Fruit fly (Drosophila melanogaster) S2 (cell line): Measurements from ENCODE around the gene Cox11.

Experiments
- CG8478 ChIP-seq: fragments of >200 bp; optimal IDR thresholded peaks from 2 replicates; lab custom pipeline; 2018
- CTCF ChIP-seq, 2 experiments: fragments of >200 bp; optimal IDR thresholded peaks; 2 replicates each; lab custom pipeline; 2018

DNA sequence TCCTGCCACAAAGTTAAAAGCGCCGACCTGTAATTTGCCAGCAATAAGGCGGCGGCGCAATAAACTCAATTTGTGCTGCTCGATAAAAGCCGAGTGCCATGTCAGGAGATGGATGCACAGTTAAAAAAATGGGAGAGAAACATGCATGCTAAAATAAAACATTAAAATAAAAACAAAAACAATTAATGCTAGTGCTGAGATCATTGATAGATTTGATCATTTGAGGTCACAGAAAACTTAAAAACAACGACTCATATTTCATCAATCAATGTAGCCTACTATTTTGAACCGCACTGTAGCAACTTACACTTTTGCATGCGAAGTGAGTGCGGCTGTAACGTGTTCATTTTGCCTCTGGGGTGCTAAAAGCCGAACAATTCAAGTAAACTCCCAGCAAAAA lies 43.7 kb upstream of the Cox11 start:
- TF ChIP-seq CTCF (optimal IDR thresholded peaks at IDR 0.05; lab: Kevin White, UChicago) = no peak
- TF ChIP-seq CG8478 (lab: Kevin White, UChicago) = no peak
